Worm (Caenorhabditis elegans) whole organism, young adult: ENCODE measurements around the gene C13A2.9.
A peak's percentile ranks its signal among the peaks of the same experiment; 100 is the strongest.

ENCODE experiments used
- C17E4.6 ChIP-seq: fragments of 200-800 bp; sonication (Bioruptor generic); IDR thresholded peaks from 2 replicates; pipeline ENCODE4 v1.3.6; 2022; ENCODE audit warnings: missing genetic modification reagents, missing genetic modification characterization, missing compliant biosample characterization
- F33H1.4 ChIP-seq: fragments of 200-800 bp; sonication (Bioruptor generic); IDR thresholded peaks from 2 replicates; pipeline ENCODE4 v1.3.6; 2022; ENCODE audit warnings: missing genetic modification reagents, missing genetic modification characterization, missing compliant biosample characterization
- F37B4.10 ChIP-seq: fragments of 200-800 bp; sonication (Bioruptor generic); IDR thresholded peaks from 2 replicates; pipeline ENCODE4 v1.3.6; 2022; ENCODE audit warnings: missing genetic modification characterization, missing compliant biosample characterization
- F49E8.2 ChIP-seq: sonication (generic microtip); optimal IDR thresholded peaks from 3 replicates; lab custom pipeline; 2017; ENCODE audit warnings: missing genetic modification characterization, mild to moderate bottlenecking, missing compliant biosample characterization, antibody characterized with exemption, moderate library complexity; ENCODE audit not compliant: insufficient read depth
- F55B11.4 ChIP-seq: sonication (generic microtip); optimal IDR thresholded peaks from 2 replicates; lab custom pipeline; 2016; ENCODE audit warnings: missing compliant biosample characterization, missing genetic modification characterization, borderline replicate concordance; ENCODE audit not compliant: insufficient read depth
- T07F8.4 ChIP-seq: sonication (generic microtip); optimal IDR thresholded peaks from 2 replicates; lab custom pipeline; 2016; ENCODE audit warnings: mild to moderate bottlenecking, missing genetic modification characterization, moderate library complexity, missing compliant biosample characterization
- Y53F4B.3 ChIP-seq: fragments of 200-800 bp; sonication (Bioruptor generic); IDR thresholded peaks from 2 replicates; pipeline ENCODE4 v1.3.6; 2022; ENCODE audit warnings: missing genetic modification reagents, missing genetic modification characterization, missing compliant biosample characterization
- Y53G8AR.9 ChIP-seq: fragments of 200-800 bp; sonication (Bioruptor generic); conservative IDR thresholded peaks from 2 replicates; pipeline ENCODE4 v1.3.6; 2022; ENCODE audit warnings: missing genetic modification reagents, missing genetic modification characterization, missing compliant biosample characterization
- Y67H2A.10 ChIP-seq: fragments of 200-800 bp; sonication (Bioruptor generic); conservative IDR thresholded peaks from 2 replicates; pipeline ENCODE4 v1.3.6; 2022; ENCODE audit warnings: missing genetic modification reagents, missing genetic modification characterization, missing compliant biosample characterization
- Y79H2A.3 ChIP-seq: fragments of 200-800 bp; sonication (Bioruptor generic); conservative IDR thresholded peaks from 2 replicates; pipeline ENCODE4 v1.3.6; 2022; ENCODE audit warnings: missing genetic modification reagents, missing genetic modification characterization, missing compliant biosample characterization
- bed-2 ChIP-seq: fragments of 200-800 bp; sonication (Bioruptor generic); IDR thresholded peaks from 2 replicates; pipeline ENCODE4 v1.3.6; 2022; ENCODE audit warnings: missing genetic modification reagents, missing genetic modification characterization, missing compliant biosample characterization
- ccch-3 ChIP-seq: fragments of 200-800 bp; sonication (Bioruptor generic); optimal IDR thresholded peaks from 2 replicates; lab custom pipeline; 2018; ENCODE audit warnings: mild to moderate bottlenecking, missing genetic modification characterization, missing compliant biosample characterization
- cebp-2 ChIP-seq: fragments of 200-800 bp; sonication (Bioruptor generic); IDR thresholded peaks from 2 replicates; pipeline ENCODE4 v1.3.6; 2022; ENCODE audit warnings: missing genetic modification characterization, missing compliant biosample characterization
- ceh-27 ChIP-seq: fragments of 200-800 bp; sonication (Bioruptor generic); optimal IDR thresholded peaks from 2 replicates; lab custom pipeline; 2018; ENCODE audit warnings: mild to moderate bottlenecking, missing genetic modification characterization, moderate library complexity, missing compliant biosample characterization
- ceh-58 ChIP-seq: fragments of 200-800 bp; sonication (Bioruptor generic); IDR thresholded peaks from 2 replicates; pipeline ENCODE4 v1.3.6; 2022; ENCODE audit warnings: missing genetic modification characterization, missing compliant biosample characterization
- ceh-91 ChIP-seq: fragments of 200-800 bp; sonication (Bioruptor generic); IDR thresholded peaks from 2 replicates; pipeline ENCODE4 v1.3.6; 2022; ENCODE audit warnings: missing genetic modification reagents, missing genetic modification characterization, missing compliant biosample characterization
- die-1 ChIP-seq: sonication (generic microtip); optimal IDR thresholded peaks from 2 replicates; lab custom pipeline; 2016; ENCODE audit warnings: missing genotype, mild to moderate bottlenecking, missing genetic modification characterization, missing compliant biosample characterization
- dpff-1 ChIP-seq: sonication (generic microtip); optimal IDR thresholded peaks from 2 replicates; lab custom pipeline; 2017; ENCODE audit warnings: mild to moderate bottlenecking, missing genetic modification characterization, missing compliant biosample characterization
- dpl-1 ChIP-seq: fragments of 150-350 bp; optimal IDR thresholded peaks from 2 replicates; lab custom pipeline; 2014; ENCODE audit warnings: missing biosample characterization, missing genetic modification reagents, missing genetic modification characterization
- egl-18 ChIP-seq: fragments of 200-800 bp; sonication (Bioruptor generic); IDR thresholded peaks from 2 replicates; pipeline ENCODE4 v1.3.6; 2022; ENCODE audit warnings: missing genetic modification reagents, missing genetic modification characterization, missing compliant biosample characterization
- egl-44 ChIP-seq: fragments of 200-800 bp; sonication (Bioruptor generic); IDR thresholded peaks from 2 replicates; pipeline ENCODE4 v1.3.6; 2022; ENCODE audit warnings: missing genetic modification reagents, missing genetic modification characterization, missing compliant biosample characterization
- ekl-4 ChIP-seq: fragments of 200-800 bp; sonication (Bioruptor generic); IDR thresholded peaks from 2 replicates; pipeline ENCODE4 v1.3.6; 2022; ENCODE audit warnings: missing genetic modification reagents, missing genetic modification characterization, missing compliant biosample characterization
- him-1 ChIP-seq: sonication (generic microtip); optimal IDR thresholded peaks from 2 replicates; lab custom pipeline; 2016; ENCODE audit warnings: missing genotype, missing genetic modification reagents, missing genetic modification characterization, missing compliant biosample characterization
- hlh-12 ChIP-seq: sonication (generic microtip); optimal IDR thresholded peaks from 2 replicates; lab custom pipeline; 2016; ENCODE audit warnings: missing genetic modification characterization, missing compliant biosample characterization
- hrde-1 ChIP-seq: sonication (generic microtip); optimal IDR thresholded peaks from 2 replicates; lab custom pipeline; 2016; ENCODE audit warnings: missing genetic modification characterization, mild to moderate bottlenecking, missing compliant biosample characterization, moderate library complexity, missing genotype, missing genetic modification reagents, borderline replicate concordance
- lag-1 ChIP-seq: fragments of 200-800 bp; sonication (Bioruptor generic); IDR thresholded peaks from 2 replicates; pipeline ENCODE4 v1.3.6; 2022; ENCODE audit warnings: missing genetic modification reagents, missing genetic modification characterization, missing compliant biosample characterization
- lin-35 ChIP-seq, 3 experiments: fragments of 150-350 bp in 2 of 3; sonication (generic microtip) in 1 of 3; optimal IDR thresholded peaks; 2 replicates each; lab custom pipeline; 2014 to 2018; ENCODE audit warnings: missing biosample characterization in 3 of 3, missing genetic modification characterization in 3 of 3, missing genetic modification reagents in 3 of 3
- lin-40 ChIP-seq: sonication (generic microtip); optimal IDR thresholded peaks from 2 replicates; lab custom pipeline; 2016; ENCODE audit warnings: missing genetic modification characterization, mild to moderate bottlenecking, missing compliant biosample characterization, missing genotype, missing genetic modification reagents
- lir-1 ChIP-seq: fragments of 200-800 bp; sonication (Bioruptor generic); conservative IDR thresholded peaks from 2 replicates; pipeline ENCODE4 v1.3.6; 2022; ENCODE audit warnings: missing genetic modification reagents, missing genetic modification characterization, missing compliant biosample characterization
- lsl-1 ChIP-seq: fragments of 200-800 bp; sonication (Bioruptor generic); optimal IDR thresholded peaks from 2 replicates; lab custom pipeline; 2018; ENCODE audit warnings: mild to moderate bottlenecking, missing genetic modification characterization, moderate library complexity, missing compliant biosample characterization
- madf-3 ChIP-seq: fragments of 200-800 bp; sonication (Bioruptor generic); IDR thresholded peaks from 2 replicates; pipeline ENCODE4 v1.3.6; 2022; ENCODE audit warnings: missing genetic modification reagents, missing genetic modification characterization, missing compliant biosample characterization
- madf-8 ChIP-seq: fragments of 200-800 bp; sonication (Bioruptor generic); conservative IDR thresholded peaks from 2 replicates; pipeline ENCODE4 v1.3.6; 2022; ENCODE audit warnings: missing genetic modification reagents, missing genetic modification characterization, missing compliant biosample characterization
- mcd-1 ChIP-seq: fragments of 200-800 bp; sonication (Bioruptor generic); IDR thresholded peaks from 2 replicates; pipeline ENCODE4 v1.3.6; 2022; ENCODE audit warnings: missing genetic modification reagents, missing genetic modification characterization, missing compliant biosample characterization
- mel-28 ChIP-seq: sonication (generic microtip); optimal IDR thresholded peaks from 2 replicates; lab custom pipeline; 2016; ENCODE audit warnings: borderline replicate concordance, mild to moderate bottlenecking, missing genetic modification characterization, missing compliant biosample characterization
- mes-4 ChIP-seq: sonication (generic microtip); optimal IDR thresholded peaks from 2 replicates; lab custom pipeline; 2016; ENCODE audit warnings: missing genotype, missing genetic modification characterization, missing compliant biosample characterization
- mxl-1 ChIP-seq: sonication (generic microtip); optimal IDR thresholded peaks from 2 replicates; lab custom pipeline; 2016; ENCODE audit warnings: missing genetic modification characterization, missing compliant biosample characterization
- nfya-1 ChIP-seq: sonication (generic microtip); optimal IDR thresholded peaks from 2 replicates; lab custom pipeline; 2017; ENCODE audit warnings: antibody characterized with exemption, missing compliant biosample characterization, missing genetic modification characterization, borderline replicate concordance; ENCODE audit not compliant: insufficient read depth
- nhr-120 ChIP-seq: fragments of 200-800 bp; sonication (Bioruptor generic); IDR thresholded peaks from 2 replicates; pipeline ENCODE4 v1.3.6; 2022; ENCODE audit warnings: missing genetic modification characterization, missing compliant biosample characterization
- nhr-179 ChIP-seq: sonication (generic microtip); optimal IDR thresholded peaks from 2 replicates; lab custom pipeline; 2016; ENCODE audit warnings: mild to moderate bottlenecking, missing genetic modification characterization, missing compliant biosample characterization
- nhr-27 ChIP-seq: fragments of 200-800 bp; sonication (Bioruptor generic); optimal IDR thresholded peaks from 2 replicates; lab custom pipeline; 2018; ENCODE audit warnings: mild to moderate bottlenecking, missing genetic modification characterization, moderate library complexity, missing compliant biosample characterization
- nhr-90 ChIP-seq: sonication (generic microtip); optimal IDR thresholded peaks from 2 replicates; lab custom pipeline; 2016; ENCODE audit warnings: missing genotype, mild to moderate bottlenecking, missing genetic modification characterization, missing compliant biosample characterization
- pbrm-1 ChIP-seq: fragments of 200-800 bp; sonication (Bioruptor generic); IDR thresholded peaks from 2 replicates; pipeline ENCODE4 v1.3.6; 2022; ENCODE audit warnings: missing genetic modification reagents, missing genetic modification characterization, missing compliant biosample characterization
- sea-2 ChIP-seq: fragments of 200-800 bp; sonication (Bioruptor generic); IDR thresholded peaks from 2 replicates; pipeline ENCODE4 v1.3.6; 2022; ENCODE audit warnings: missing genetic modification characterization, missing compliant biosample characterization
- snpc-3.4 ChIP-seq: sonication (generic microtip); optimal IDR thresholded peaks from 2 replicates; lab custom pipeline; 2017; ENCODE audit warnings: missing genetic modification characterization, mild to moderate bottlenecking, missing compliant biosample characterization, antibody characterized with exemption, moderate library complexity, missing genotype, missing genetic modification reagents
- somi-1 ChIP-seq: fragments of 200-800 bp; sonication (Bioruptor generic); optimal IDR thresholded peaks from 2 replicates; lab custom pipeline; 2018; ENCODE audit warnings: mild to moderate bottlenecking, missing genetic modification characterization, missing compliant biosample characterization
- sptf-2 ChIP-seq: fragments of 200-800 bp; sonication (Bioruptor generic); optimal IDR thresholded peaks from 2 replicates; lab custom pipeline; 2018; ENCODE audit warnings: mild to moderate bottlenecking, missing genetic modification characterization, missing compliant biosample characterization
- unc-130 ChIP-seq: sonication (generic microtip); optimal IDR thresholded peaks from 2 replicates; lab custom pipeline; 2016; ENCODE audit warnings: missing genetic modification reagents, missing genetic modification characterization, missing compliant biosample characterization
- ztf-22 ChIP-seq: fragments of 200-800 bp; sonication (Bioruptor generic); optimal IDR thresholded peaks from 2 replicates; lab custom pipeline; 2018; ENCODE audit warnings: mild to moderate bottlenecking, missing genetic modification characterization, moderate library complexity, missing compliant biosample characterization
- ztf-28 ChIP-seq: fragments of 200-800 bp; sonication (Bioruptor generic); IDR thresholded peaks from 2 replicates; pipeline ENCODE4 v1.3.6; 2022; ENCODE audit warnings: missing genetic modification reagents, missing genetic modification characterization, missing compliant biosample characterization

C13A2.9 gene

ce11 chrV:7230847-7231246 is 33.1 kb downstream of the C13A2.9 start, which contains the start of the genes gei-6 and krr-1 (continued):
- TF ChIP-seq madf-8 (GFP tag; lab: Robert Waterston, UW) (no peak), hrde-1 (tag; lab: Kevin White, UChicago) (no peak), lin-40 (tag; lab: Kevin White, UChicago) (no peak), ceh-27 (GFP tag; lab: Kevin White, UChicago) (peak; percentile 9), ceh-91 (GFP tag; lab: Robert Waterston, UW) (no peak), lag-1 (GFP tag; lab: Robert Waterston, UW) (no peak), egl-18 (no peak), T07F8.4 (tag; lab: Kevin White, UChicago) (no peak), F55B11.4 (tag; lab: Kevin White, UChicago) (no peak), dpl-1 (GFP tag; lab: Kevin White, UChicago) (no peak), ztf-28 (GFP tag; lab: Robert Waterston, UW) (no peak), cebp-2 (GFP tag; lab: Robert Waterston, UW) (no peak), somi-1 (GFP tag; lab: Kevin White, UChicago) (no peak), lin-35 (GFP tag; optimal IDR thresholded peaks at IDR 0.05; lab: Kevin White, UChicago) (peak in 1 of 3 experiments; percentile 53), mcd-1 (GFP tag; lab: Robert Waterston, UW) (peak; percentile 65), mxl-1 (tag; lab: Kevin White, UChicago) (no peak), mes-4 (no peak), egl-44 (GFP tag; lab: Robert Waterston, UW) (no peak), F33H1.4 (no peak), ccch-3 (GFP tag; lab: Kevin White, UChicago) (no peak), nhr-27 (tag; lab: Kevin White, UChicago) (no peak), madf-3 (no peak), hlh-12 (tag; lab: Kevin White, UChicago) (no peak), ztf-22 (no peak), nfya-1 (no peak), C17E4.6 (no peak), die-1 (no peak), pbrm-1 (peak; percentile 15; the same call in 1 of the 2 replicates), sea-2 (no peak), Y79H2A.3 (GFP tag; lab: Robert Waterston, UW) (no peak), snpc-3.4 (tag; lab: Kevin White, UChicago) (peak; percentile 62), him-1 (tag; lab: Kevin White, UChicago) (no peak), nhr-120 (GFP tag; lab: Robert Waterston, UW) (no peak), sptf-2 (GFP tag; lab: Kevin White, UChicago) (no peak), lir-1 (GFP tag; lab: Robert Waterston, UW) (no peak), mel-28 (no peak), Y67H2A.10 (GFP tag; lab: Robert Waterston, UW) (no peak), lsl-1 (GFP tag; lab: Kevin White, UChicago) (no peak), ekl-4 (GFP tag; lab: Robert Waterston, UW) (0 out of 2 replicates have a peak, but pooled peaks have one; percentile 36), nhr-90 (tag; lab: Kevin White, UChicago) (no peak), nhr-179 (tag; lab: Kevin White, UChicago) (no peak), F49E8.2 (tag; lab: Kevin White, UChicago) (peak; percentile 8), dpff-1 (tag; lab: Kevin White, UChicago) (no peak), unc-130 (no peak), ceh-58 (GFP tag; lab: Robert Waterston, UW) (no peak), F37B4.10 (GFP tag; lab: Robert Waterston, UW) (no peak), Y53F4B.3 (GFP tag; lab: Robert Waterston, UW) (no peak), bed-2 (GFP tag; lab: Robert Waterston, UW) (no peak), Y53G8AR.9 (no peak)
